Fruit fly (Drosophila melanogaster): ENCODE measurements around the gene cib.

Gene cib

DNA sequence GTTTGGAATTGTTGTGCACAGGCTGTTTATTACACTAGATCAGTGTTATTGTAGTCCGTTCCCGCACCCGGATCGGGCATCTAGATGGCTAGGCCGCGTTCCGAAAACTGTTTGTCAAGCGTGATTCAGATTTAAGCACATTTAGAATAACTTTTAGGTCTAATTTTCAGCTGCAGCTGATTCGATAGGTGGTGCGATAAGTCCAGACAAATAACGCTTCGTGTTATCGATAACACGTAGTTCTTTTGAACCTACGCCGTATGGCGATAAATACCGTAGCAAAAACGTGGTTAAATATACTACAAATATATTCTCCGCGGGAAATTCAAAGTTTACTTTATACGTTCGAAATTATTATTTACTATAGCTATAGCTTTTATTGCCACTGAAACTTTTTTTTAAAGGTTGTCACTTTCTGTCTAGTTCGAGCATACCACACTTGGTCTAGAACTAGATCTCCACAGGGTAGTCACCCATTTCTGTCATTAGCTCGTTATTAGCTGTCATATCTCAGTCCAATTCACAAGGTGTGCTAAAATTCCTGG is 5.0 kb upstream of the cib start, which contains the start of the genes Cmtr1 and CG15375 (continued):
- TF ChIP-seq CG6791 (GFP tag; IDR thresholded peaks at IDR 0.05; ENCODE audit: partially characterized antibody) (peak; percentile 80), HmgZ (tag; optimal IDR thresholded peaks at IDR 0.05) (peak; percentile 7), scrt (GFP tag; optimal IDR thresholded peaks at IDR 0.05) (no peak), danr (GFP tag; IDR thresholded peaks at IDR 0.05) (no peak), tgo (GFP tag; IDR thresholded peaks at IDR 0.05) (no peak), CG11456 (GFP tag; IDR thresholded peaks at IDR 0.05) (no peak), fu2 (GFP tag; optimal IDR thresholded peaks at IDR 0.05) (no peak), CG2120 (GFP tag; optimal IDR thresholded peaks at IDR 0.05) (no peak), CG12219 (GFP tag; optimal IDR thresholded peaks at IDR 0.05) (no peak), CG12104 (GFP tag; optimal IDR thresholded peaks at IDR 0.05) (no peak), vvl (GFP tag; IDR thresholded peaks at IDR 0.05) (no peak), pfk (GFP tag; optimal IDR thresholded peaks at IDR 0.05) (no peak), CG31441 (GFP tag; IDR thresholded peaks at IDR 0.05) (no peak), pb (GFP tag; optimal IDR thresholded peaks at IDR 0.05) (no peak), Oaz (GFP tag; IDR thresholded peaks at IDR 0.05) (no peak), pho (GFP tag; optimal IDR thresholded peaks at IDR 0.05) (no peak), Neu2 (GFP tag; optimal IDR thresholded peaks at IDR 0.05; ENCODE audit: borderline replicate concordance) (no peak), hkb (optimal IDR thresholded peaks at IDR 0.05) (no peak), hkb (GFP tag; IDR thresholded peaks at IDR 0.05) (no peak), Rfx (GFP tag; IDR thresholded peaks at IDR 0.05) (no peak), CG12155 (GFP tag; optimal IDR thresholded peaks at IDR 0.05) (no peak), lola (GFP tag; optimal IDR thresholded peaks at IDR 0.05) (no peak), B-H1 (GFP tag; IDR thresholded peaks at IDR 0.05) (no peak), schlank (tag; optimal IDR thresholded peaks at IDR 0.05) (no peak), pan (optimal IDR thresholded peaks at IDR 0.05) (no peak), pan (GFP tag; optimal IDR thresholded peaks at IDR 0.05 in 1 of 2, IDR thresholded peaks at IDR 0.05 in 1 of 2) (no peak), dm (GFP tag; optimal IDR thresholded peaks at IDR 0.05) (peak; percentile 47), hth (optimal IDR thresholded peaks at IDR 0.05) (no peak), ftz-f1 (GFP tag; optimal IDR thresholded peaks at IDR 0.05) (no peak), onecut (GFP tag; IDR thresholded peaks at IDR 0.05) (no peak), dan (GFP tag; IDR thresholded peaks at IDR 0.05) (no peak), Drgx (GFP tag; IDR thresholded peaks at IDR 0.05) (no peak), usp (GFP tag; optimal IDR thresholded peaks at IDR 0.05) (no peak), maf-S (GFP tag; optimal IDR thresholded peaks at IDR 0.05) (no peak), CG5953 (GFP tag; IDR thresholded peaks at IDR 0.05) (no peak), Fer3 (tag; optimal IDR thresholded peaks at IDR 0.05) (no peak), CG9437 (GFP tag; optimal IDR thresholded peaks at IDR 0.05) (no peak), TFAM (GFP tag; optimal IDR thresholded peaks at IDR 0.05) (no peak), HLH54F (GFP tag; optimal IDR thresholded peaks at IDR 0.05) (no peak), Dip3 (GFP tag; optimal IDR thresholded peaks at IDR 0.05) (no peak), CG1024 (GFP tag; IDR thresholded peaks at IDR 0.05) (no peak), row (GFP tag; IDR thresholded peaks at IDR 0.05) (no peak), tll (GFP tag; optimal IDR thresholded peaks at IDR 0.05) (no peak), inv (GFP tag; IDR thresholded peaks at IDR 0.05; ENCODE audit: partially characterized antibody) (peak; percentile 54; the same call in 1 of the 2 replicates), CG2889 (GFP tag; IDR thresholded peaks at IDR 0.05) (no peak), CG2116 (GFP tag; optimal IDR thresholded peaks at IDR 0.05) (peak; percentile 77), eve (GFP tag; optimal IDR thresholded peaks at IDR 0.05) (no peak), cato (GFP tag; optimal IDR thresholded peaks at IDR 0.05; ENCODE audit: borderline replicate concordance) (no peak), tap (tag; optimal IDR thresholded peaks at IDR 0.05) (no peak), Gug (GFP tag; IDR thresholded peaks at IDR 0.05) (no peak), stc (GFP tag; IDR thresholded peaks at IDR 0.05) (no peak), YL-1 (GFP tag; optimal IDR thresholded peaks at IDR 0.05) (no peak), Dp (GFP tag; optimal IDR thresholded peaks at IDR 0.05) (peak; percentile 85)
